Fruit fly (Drosophila melanogaster): ENCODE results near the gene hzg.

The hzg gene

DNA sequence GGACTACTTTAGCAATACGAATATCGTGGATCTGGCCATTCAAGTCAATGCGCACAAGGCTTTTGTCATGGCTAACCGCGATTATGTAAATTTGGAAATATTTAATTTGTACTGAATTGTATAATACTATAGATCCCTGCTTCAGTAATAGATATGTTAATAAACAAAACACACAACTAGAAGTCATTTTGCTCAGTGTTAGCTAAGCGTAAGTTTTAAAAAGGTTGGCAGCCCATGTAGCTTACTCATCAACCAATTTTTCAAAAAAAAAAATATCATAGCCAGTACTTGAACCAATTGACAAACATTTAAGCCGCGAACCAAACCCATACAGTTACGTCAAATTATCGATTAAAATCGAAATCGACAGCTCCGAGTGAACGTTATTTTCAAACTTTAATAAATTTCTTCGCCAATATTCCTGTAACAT, 32.5 kb upstream of the hzg start (continued):
- TF ChIP-seq Neu2 (GFP tag; optimal IDR thresholded peaks at IDR 0.05; ENCODE audit: borderline replicate concordance) = peak; percentile 54
- no peak for TF ChIP-seq disco-r (GFP tag; optimal IDR thresholded peaks at IDR 0.05)
- 0 out of 4 replicates have a peak, but pooled peaks have one; percentile 43 for TF ChIP-seq chinmo (GFP tag; IDR thresholded peaks at IDR 0.05; ENCODE audit: partially characterized antibody)
- peak; percentile 81 for TF ChIP-seq CG3281 (GFP tag; optimal IDR thresholded peaks at IDR 0.05)
- TF ChIP-seq Hr78 (GFP tag; optimal IDR thresholded peaks at IDR 0.05) = no peak
- TF ChIP-seq CG42726 (GFP tag; IDR thresholded peaks at IDR 0.05; ENCODE audit: partially characterized antibody) = no peak
- peak; percentile 58 for TF ChIP-seq sd (tag; optimal IDR thresholded peaks at IDR 0.05)
- no peak for TF ChIP-seq CG7271 (tag; optimal IDR thresholded peaks at IDR 0.05)
- peak; percentile 80 for TF ChIP-seq CG13287 (GFP tag; IDR thresholded peaks at IDR 0.05; ENCODE audit: partially characterized antibody)
- TF ChIP-seq pzg (GFP tag; optimal IDR thresholded peaks at IDR 0.05) = peak; percentile 92
- peak; percentile 64 for TF ChIP-seq Chrac-16 (GFP tag; optimal IDR thresholded peaks at IDR 0.05)
- peak; percentile 41 for TF ChIP-seq en (GFP tag; optimal IDR thresholded peaks at IDR 0.05)
- no peak for TF ChIP-seq aop (GFP tag; IDR thresholded peaks at IDR 0.05)
- no peak for TF ChIP-seq Gsc (GFP tag; IDR thresholded peaks at IDR 0.05)
- no peak for TF ChIP-seq CG15073 (GFP tag; optimal IDR thresholded peaks at IDR 0.05)
- TF ChIP-seq CG15011 (GFP tag; optimal IDR thresholded peaks at IDR 0.05) = no peak
- TF ChIP-seq wor (GFP tag; IDR thresholded peaks at IDR 0.05) = 0 out of 2 replicates have a peak, but pooled peaks have one; percentile 37
- peak; percentile 31 for TF ChIP-seq CG3407 (GFP tag; optimal IDR thresholded peaks at IDR 0.05)
- peak in 1 of 2 experiments; percentile 19 for TF ChIP-seq tll (GFP tag; optimal IDR thresholded peaks at IDR 0.05)
- no peak for TF ChIP-seq ab (GFP tag; optimal IDR thresholded peaks at IDR 0.05)
- TF ChIP-seq hkb (optimal IDR thresholded peaks at IDR 0.05) = no peak
- peak; percentile 87 for TF ChIP-seq hkb (GFP tag; IDR thresholded peaks at IDR 0.05)
- TF ChIP-seq wdn (GFP tag; IDR thresholded peaks at IDR 0.05) = peak; percentile 66; the same call in 1 of the 2 replicates
- peak; percentile 22 for TF ChIP-seq twi (tag; optimal IDR thresholded peaks at IDR 0.05)
- peak; percentile 81 for TF ChIP-seq CG1647 (GFP tag; optimal IDR thresholded peaks at IDR 0.05)
- peak; percentile 80 for TF ChIP-seq phol (tag; optimal IDR thresholded peaks at IDR 0.05)
- TF ChIP-seq HmgD (GFP tag; optimal IDR thresholded peaks at IDR 0.05) = peak; percentile 72
- TF ChIP-seq corto (GFP tag; optimal IDR thresholded peaks at IDR 0.05) = no peak
- peak; percentile 17 for TF ChIP-seq grn (GFP tag; optimal IDR thresholded peaks at IDR 0.05)
- TF ChIP-seq CG3726 (GFP tag; IDR thresholded peaks at IDR 0.05) = 0 out of 3 replicates have a peak, but pooled peaks have one; percentile 56
- peak; percentile 81 for TF ChIP-seq chm (GFP tag; IDR thresholded peaks at IDR 0.05)
- peak; percentile 43 for TF ChIP-seq CG1602 (GFP tag; optimal IDR thresholded peaks at IDR 0.05)
- peak; percentile 45; the same call in 1 of the 3 replicates for TF ChIP-seq hb (GFP tag; IDR thresholded peaks at IDR 0.05; ENCODE audit: partially characterized antibody)
- TF ChIP-seq CG18764 (GFP tag; optimal IDR thresholded peaks at IDR 0.05) = peak; percentile 44
- no peak; the same call in 1 of the 2 replicates for TF ChIP-seq nerfin-2 (GFP tag; IDR thresholded peaks at IDR 0.05; ENCODE audit: partially characterized antibody)
- peak; percentile 65 for TF ChIP-seq btn (GFP tag; optimal IDR thresholded peaks at IDR 0.05)
- TF ChIP-seq Doc3 (GFP tag; IDR thresholded peaks at IDR 0.05; ENCODE audit: partially characterized antibody) = no peak; the same call in 2 of the 3 replicates
- TF ChIP-seq fu2 (GFP tag; optimal IDR thresholded peaks at IDR 0.05) = peak; percentile 73
- TF ChIP-seq stc (GFP tag; IDR thresholded peaks at IDR 0.05) = peak; percentile 78
- peak; percentile 70 for TF ChIP-seq CG17568 (GFP tag; optimal IDR thresholded peaks at IDR 0.05)
- peak; percentile 56 for TF ChIP-seq Bdp1 (GFP tag; optimal IDR thresholded peaks at IDR 0.05)
- peak; percentile 62 for TF ChIP-seq CG13775 (GFP tag; optimal IDR thresholded peaks at IDR 0.05)
- peak; percentile 73 for TF ChIP-seq CG34376 (GFP tag; optimal IDR thresholded peaks at IDR 0.05)
- peak; percentile 77 for TF ChIP-seq unpg (GFP tag; optimal IDR thresholded peaks at IDR 0.05)
- peak; percentile 43; the same call in 1 of the 2 replicates for TF ChIP-seq CG4404 (GFP tag; IDR thresholded peaks at IDR 0.05)
- peak; percentile 84 for TF ChIP-seq CHES-1-like (GFP tag; optimal IDR thresholded peaks at IDR 0.05)
- TF ChIP-seq NfI (GFP tag; optimal IDR thresholded peaks at IDR 0.05) = peak; percentile 63
- TF ChIP-seq Nf-YC (tag; optimal IDR thresholded peaks at IDR 0.05) = peak; percentile 67
- TF ChIP-seq CG15601 (tag; optimal IDR thresholded peaks at IDR 0.05) = peak; percentile 82
